Worm (Caenorhabditis elegans): Measurements from ENCODE around the gene srd-20.
"Not testable (repeated sequence)": the region's sequence is repeated elsewhere in the genome, so short reads cannot be mapped to it uniquely, and the experiment has no call there.

Gene srd-20

ce11 chrV:6053188-6053687, 2.2 kb upstream of the srd-20 start, which contains the start of gene seip-1:
TSS of gene seip-1 (minus strand) at chrV:6053238.
- TF ChIP-seq ceh-36 (tag; optimal IDR thresholded peaks at IDR 0.05) (no peak), F13C5.2 (tag; optimal IDR thresholded peaks at IDR 0.05) (peak; percentile 35), ets-7 (tag; optimal IDR thresholded peaks at IDR 0.05) (peak; percentile 74), B0310.2 (tag; optimal IDR thresholded peaks at IDR 0.05) (no peak), hmg-4 (GFP tag; optimal IDR thresholded peaks at IDR 0.05) (no peak), ama-1 (optimal IDR thresholded peaks at IDR 0.05) (no peak), pes-1 (GFP tag; IDR thresholded peaks at IDR 0.05) (no peak), scrt-1 (GFP tag; IDR thresholded peaks at IDR 0.05) (no peak), flt-1 (GFP tag; IDR thresholded peaks at IDR 0.05) (0 out of 2 replicates have a peak, but pooled peaks have one; percentile 20), aly-1 (tag; optimal IDR thresholded peaks at IDR 0.05) (no peak)

ce11 chrV:6063330-6063729, 7.9 kb downstream of the srd-20 start, which contains the start of gene Y38A10A.2:
TSS of gene Y38A10A.2 (minus strand) at chrV:6063430.
- TF ChIP-seq hnd-1 (tag; optimal IDR thresholded peaks at IDR 0.05) (no peak), sea-1 (GFP tag; conservative IDR thresholded peaks at IDR 0.05) (no peak), ceh-36 (tag; optimal IDR thresholded peaks at IDR 0.05) (no peak), B0310.2 (tag; optimal IDR thresholded peaks at IDR 0.05) (no peak), pes-1 (GFP tag; IDR thresholded peaks at IDR 0.05) (no peak)

ce11 chrV:6067112-6067511, 11.7 kb downstream of the srd-20 start, which contains the start of gene srh-10:
TSS of gene srh-10 (minus strand) at chrV:6067140.
- TF ChIP-seq pes-1 (GFP tag; IDR thresholded peaks at IDR 0.05) (no peak), scrt-1 (GFP tag; IDR thresholded peaks at IDR 0.05) (no peak), hmbx-1 (tag; optimal IDR thresholded peaks at IDR 0.05) (no peak), ama-1 (optimal IDR thresholded peaks at IDR 0.05) (no peak)

ce11 chrV:6069968-6070367, 14.6 kb downstream of the srd-20 start, which contains the start of gene fbxa-214:
TSS of gene fbxa-214 (minus strand) at chrV:6070068.
- TF ChIP-seq sea-1 (GFP tag; conservative IDR thresholded peaks at IDR 0.05); ama-1 (optimal IDR thresholded peaks at IDR 0.05); aly-1 (tag; optimal IDR thresholded peaks at IDR 0.05): not testable (repeated sequence)

ce11 chrV:6095829-6096228, 40.4 kb downstream of the srd-20 start, which contains the start of gene Y38A10A.7:
TSS of gene Y38A10A.7 (plus strand) at chrV:6096197.
- TF ChIP-seq flt-1 (GFP tag; IDR thresholded peaks at IDR 0.05): no peak
- no peak for TF ChIP-seq sea-1 (GFP tag; conservative IDR thresholded peaks at IDR 0.05)
- no peak for TF ChIP-seq tbx-37 (GFP tag; conservative IDR thresholded peaks at IDR 0.05)
- no peak for TF ChIP-seq B0310.2 (tag; optimal IDR thresholded peaks at IDR 0.05)
- no peak for TF ChIP-seq ets-7 (tag; optimal IDR thresholded peaks at IDR 0.05)
- no peak for TF ChIP-seq hmg-4 (GFP tag; optimal IDR thresholded peaks at IDR 0.05)
- TF ChIP-seq F13C5.2 (tag; optimal IDR thresholded peaks at IDR 0.05): no peak
- no peak for TF ChIP-seq ama-1 (optimal IDR thresholded peaks at IDR 0.05)
- no peak for TF ChIP-seq hmbx-1 (tag; optimal IDR thresholded peaks at IDR 0.05)

DNA sequence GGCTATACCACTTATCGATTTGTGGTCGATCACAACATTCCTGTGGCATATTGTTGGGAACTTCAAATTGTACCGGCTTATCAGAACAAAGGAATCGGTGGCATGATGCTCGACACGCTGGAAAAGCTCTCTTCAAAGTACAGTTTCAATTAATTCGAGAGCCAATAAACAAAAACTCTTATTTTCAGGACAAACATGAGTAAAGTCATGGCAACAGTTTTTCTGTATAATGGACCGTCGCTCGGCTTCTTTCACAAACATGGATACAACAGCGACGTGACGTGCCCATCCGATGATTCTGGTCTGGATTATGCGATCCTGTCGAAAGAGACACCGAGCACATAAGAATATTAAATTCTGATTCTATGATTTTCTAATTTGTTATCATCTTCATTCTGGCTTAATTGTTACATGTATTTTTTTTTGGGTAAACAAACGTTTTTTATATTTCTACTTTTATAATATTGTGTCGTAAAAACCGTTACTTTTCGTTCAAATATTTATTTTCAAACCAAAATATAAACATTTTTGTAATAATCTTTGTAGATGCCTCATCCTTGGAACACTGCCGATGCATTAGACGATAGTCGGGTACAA, 41.3 kb downstream of the srd-20 start, which contains the start of gene smut-1:
Gene smut-1 (plus strand): TSS at position 547 of the 597 bp plus-strand sequence.
- TF ChIP-seq pes-1 (GFP tag; IDR thresholded peaks at IDR 0.05) (no peak), sea-1 (GFP tag; conservative IDR thresholded peaks at IDR 0.05) (no peak), B0310.2 (tag; optimal IDR thresholded peaks at IDR 0.05) (no peak), flt-1 (GFP tag; IDR thresholded peaks at IDR 0.05) (no peak), ceh-13 (GFP tag; optimal IDR thresholded peaks at IDR 0.05) (no peak), hnd-1 (tag; optimal IDR thresholded peaks at IDR 0.05) (no peak), F13C5.2 (tag; optimal IDR thresholded peaks at IDR 0.05) (no peak), hmg-4 (GFP tag; optimal IDR thresholded peaks at IDR 0.05) (no peak), tbx-37 (GFP tag; conservative IDR thresholded peaks at IDR 0.05) (no peak), aly-1 (tag; optimal IDR thresholded peaks at IDR 0.05) (no peak), tra-4 (tag; optimal IDR thresholded peaks at IDR 0.05) (no peak), ceh-36 (tag; optimal IDR thresholded peaks at IDR 0.05) (no peak), ets-7 (tag; optimal IDR thresholded peaks at IDR 0.05) (no peak), tbx-11 (GFP tag; IDR thresholded peaks at IDR 0.05) (no peak), scrt-1 (GFP tag; IDR thresholded peaks at IDR 0.05) (no peak), ama-1 (optimal IDR thresholded peaks at IDR 0.05) (no peak)

ce11 chrV:6098755-6099155, 43.4 kb downstream of the srd-20 start:
- TF ChIP-seq scrt-1 (GFP tag; IDR thresholded peaks at IDR 0.05) (no peak), B0310.2 (tag; optimal IDR thresholded peaks at IDR 0.05) (peak; percentile 23)

- TF ChIP-seq tbx-37 (GFP tag; conservative IDR thresholded peaks at IDR 0.05) (no peak), tbx-11 (GFP tag; IDR thresholded peaks at IDR 0.05) (no peak), hmg-4 (GFP tag; optimal IDR thresholded peaks at IDR 0.05) (no peak)
Measured at ce11 chrV:6099634-6100033, 44.2 kb downstream of the srd-20 start.

DNA sequence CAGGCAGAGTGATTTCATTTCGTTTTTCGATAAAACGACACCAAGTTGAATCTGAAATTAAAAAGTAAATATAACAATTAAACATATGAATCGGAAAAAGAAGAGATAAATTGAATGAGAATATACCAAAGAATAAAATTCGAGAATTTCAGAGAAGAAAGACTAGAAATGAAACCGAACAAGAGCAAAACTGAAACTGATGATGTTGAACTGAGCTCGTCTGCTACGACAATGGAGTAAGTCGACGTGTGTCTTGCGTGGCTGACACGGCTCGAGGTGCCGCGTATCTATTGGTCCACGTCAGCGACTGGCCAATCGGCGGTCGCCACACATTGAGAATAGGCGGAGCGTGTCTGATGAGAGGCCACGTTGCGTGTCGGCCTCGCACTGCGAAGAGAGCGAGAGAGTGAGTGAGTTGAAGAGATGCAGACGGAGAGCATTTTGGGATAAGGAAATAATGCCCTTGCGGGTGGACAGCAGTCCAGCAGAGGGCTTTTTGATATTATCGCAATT, 45.2 kb downstream of the srd-20 start, which contains the start of gene crt-1:
Gene crt-1 (minus strand): TSS at position 51 of the 513 bp plus-strand sequence.
- TF ChIP-seq F13C5.2 (tag; optimal IDR thresholded peaks at IDR 0.05) (peak; percentile 33), ets-7 (tag; optimal IDR thresholded peaks at IDR 0.05) (no peak), tbx-11 (GFP tag; IDR thresholded peaks at IDR 0.05) (no peak), sea-1 (GFP tag; conservative IDR thresholded peaks at IDR 0.05) (0 out of 2 replicates have a peak, but pooled peaks have one; percentile 43), hmg-4 (GFP tag; optimal IDR thresholded peaks at IDR 0.05) (peak; percentile 59)

Data from whole organism, early embryonic.